Worm (Caenorhabditis elegans) whole organism, L4 larva: ENCODE results near the gene mics-1.

Experiments
- Y75B8A.6 ChIP-seq: fragments of 200-800 bp; sonication (Bioruptor generic); IDR thresholded peaks from 2 replicates; pipeline ENCODE4 v1.3.6; 2022; ENCODE audit warnings: missing genetic modification reagents, missing genetic modification characterization, missing compliant biosample characterization
- lin-13 ChIP-seq: fragments of 150-350 bp; optimal IDR thresholded peaks from 2 replicates; lab custom pipeline; 2014; ENCODE audit warnings: missing biosample characterization, missing genetic modification reagents, missing genetic modification characterization
- lin-39 ChIP-seq: fragments of 150-350 bp; optimal IDR thresholded peaks from 2 replicates; lab custom pipeline; 2014; ENCODE audit warnings: missing biosample characterization, missing genetic modification reagents, missing genetic modification characterization

DNA sequence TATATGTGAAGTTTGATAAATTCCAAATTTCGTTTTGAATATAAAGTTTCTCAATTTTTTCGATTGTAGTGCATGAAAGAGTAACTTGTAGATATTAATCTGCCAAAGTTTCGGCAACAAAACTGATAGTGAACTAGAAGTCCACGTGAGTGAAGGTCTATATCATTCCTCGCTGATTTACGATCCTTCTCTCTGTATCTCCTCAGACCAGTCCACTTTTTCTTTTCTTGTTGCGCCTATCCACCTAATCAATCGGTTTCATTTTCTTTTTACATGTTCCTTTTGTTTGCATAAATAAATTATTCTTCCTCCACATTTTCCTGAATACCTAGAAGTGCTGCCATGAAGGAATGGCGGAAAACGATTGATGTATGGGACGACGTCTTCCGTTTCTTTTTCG is 14.0 kb downstream of the mics-1 start:
- TF ChIP-seq Y75B8A.6 (GFP tag; lab: Robert Waterston, UW) (no peak), lin-13 (GFP tag; lab: Kevin White, UChicago) (no peak), lin-39 (tag; lab: Kevin White, UChicago) (no peak)
